Worm (Caenorhabditis elegans) whole organism, young adult: ENCODE results near the gene F23D12.3.

Source experiments
- Y53G8AR.9 ChIP-seq: fragments of 200-800 bp; sonication (Bioruptor generic); conservative IDR thresholded peaks from 2 replicates; pipeline ENCODE4 v1.3.6; 2022; ENCODE audit warnings: missing genetic modification reagents, missing genetic modification characterization, missing compliant biosample characterization
- ceh-58 ChIP-seq: fragments of 200-800 bp; sonication (Bioruptor generic); IDR thresholded peaks from 2 replicates; pipeline ENCODE4 v1.3.6; 2022; ENCODE audit warnings: missing genetic modification characterization, missing compliant biosample characterization
- efl-1 ChIP-seq: fragments of 150-350 bp; optimal IDR thresholded peaks from 2 replicates; lab custom pipeline; 2014; ENCODE audit warnings: missing biosample characterization, missing genetic modification reagents, missing genetic modification characterization

DNA sequence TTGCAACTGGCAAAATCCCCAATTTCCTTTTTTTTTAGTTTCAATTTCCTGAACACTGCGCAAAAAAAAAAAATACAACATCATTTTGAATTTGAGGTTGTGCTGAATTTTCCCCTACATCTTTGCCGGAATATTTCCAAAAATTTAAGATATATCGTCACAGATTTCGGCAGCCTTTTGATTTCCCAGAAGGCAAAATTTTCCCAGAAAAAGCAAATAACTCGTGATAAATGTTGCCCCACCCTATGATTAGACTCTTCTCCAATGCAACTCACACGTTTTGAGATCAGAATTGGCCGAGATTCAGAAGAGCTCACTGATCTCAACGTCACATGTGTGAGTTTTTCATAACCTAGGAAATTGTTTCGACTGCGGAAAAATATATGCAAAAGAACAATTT lies 50.0 kb downstream of the F23D12.3 start:
- TF ChIP-seq efl-1 (GFP tag; lab: Kevin White, UChicago) (no peak), Y53G8AR.9 (no peak), ceh-58 (GFP tag; lab: Robert Waterston, UW) (no peak)
